Fruit fly (Drosophila melanogaster): Measurements from ENCODE around the gene CG9147.

CG9147 gene

DNA sequence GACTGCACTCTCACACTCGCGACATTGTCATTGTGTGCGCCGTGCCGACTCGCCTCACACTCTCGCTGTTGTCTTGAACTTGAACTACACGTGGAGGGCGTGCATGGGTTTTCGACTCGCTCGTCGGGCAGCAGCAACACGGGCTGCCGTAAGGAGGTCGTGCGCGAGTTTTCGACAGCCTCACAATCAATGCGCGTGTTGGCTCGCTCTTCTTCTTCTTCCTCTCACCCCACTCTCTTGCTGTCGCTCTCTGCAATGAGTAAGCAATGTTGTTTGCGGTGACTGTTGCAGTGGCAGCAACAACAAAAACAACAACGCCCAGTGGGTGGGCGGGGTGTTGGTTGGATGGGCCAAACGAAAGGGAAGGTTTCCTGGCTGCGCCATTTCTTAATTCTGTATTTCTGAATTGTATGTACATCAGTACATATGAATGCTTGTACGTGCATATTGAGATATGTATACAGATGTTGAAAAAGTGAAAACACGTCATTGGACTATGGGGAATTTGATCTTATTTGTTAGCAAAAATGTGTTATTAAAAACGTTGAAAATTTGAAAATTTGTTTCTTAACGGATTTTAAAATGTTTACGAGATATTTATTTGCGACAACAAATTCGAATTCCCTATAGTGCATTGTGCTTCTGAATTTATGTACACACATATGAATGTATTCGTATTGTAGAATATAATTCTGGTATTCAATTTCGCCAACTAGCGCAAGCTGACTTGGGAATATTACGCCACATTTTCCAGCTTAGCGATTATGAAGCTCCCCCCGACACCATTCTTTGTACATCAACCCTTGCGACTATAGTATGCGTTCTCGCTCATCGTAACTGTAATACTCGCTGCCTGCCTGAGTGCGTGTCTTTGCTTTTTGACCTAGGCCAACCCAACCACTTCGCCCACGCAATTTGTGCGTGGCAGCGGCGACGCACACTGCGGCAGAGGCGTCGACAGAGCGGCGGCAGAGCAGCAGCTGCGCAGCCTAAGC is 22.9 kb downstream of the CG9147 start (continued):
- TF ChIP-seq amos (GFP tag; IDR thresholded peaks at IDR 0.05; ENCODE audit: partially characterized antibody) (peak; percentile 42; the same call in 1 of the 2 replicates), CG32767 (GFP tag; IDR thresholded peaks at IDR 0.05) (peak; percentile 88), kah (GFP tag; optimal IDR thresholded peaks at IDR 0.05) (peak; percentile 47), sens (GFP tag) (peak; percentile 91), ERR (GFP tag; optimal IDR thresholded peaks at IDR 0.05) (peak; percentile 82), Hand (GFP tag; optimal IDR thresholded peaks at IDR 0.05) (peak; percentile 51), sug (tag; optimal IDR thresholded peaks at IDR 0.05) (peak; percentile 79), wor (GFP tag; IDR thresholded peaks at IDR 0.05) (no peak), gce (GFP tag; IDR thresholded peaks at IDR 0.05) (peak; percentile 77; the same call in 2 of the 3 replicates), CG17186 (GFP tag; optimal IDR thresholded peaks at IDR 0.05) (no peak), Lpt (GFP tag; optimal IDR thresholded peaks at IDR 0.05) (no peak), bbx (GFP tag; IDR thresholded peaks at IDR 0.05; ENCODE audit: partially characterized antibody) (peak; percentile 71), eve (GFP tag; optimal IDR thresholded peaks at IDR 0.05) (no peak), eyg (GFP tag; optimal IDR thresholded peaks at IDR 0.05) (no peak), cg (GFP tag; optimal IDR thresholded peaks at IDR 0.05) (peak; percentile 91), CG9817 (tag; optimal IDR thresholded peaks at IDR 0.05) (no peak), Dfd (GFP tag; optimal IDR thresholded peaks at IDR 0.05) (no peak), CG6689 (GFP tag; IDR thresholded peaks at IDR 0.05) (no peak), bcd (GFP tag; optimal IDR thresholded peaks at IDR 0.05) (peak; percentile 24), mam (GFP tag; optimal IDR thresholded peaks at IDR 0.05) (peak; percentile 40), Mrtf (GFP tag; IDR thresholded peaks at IDR 0.05) (no peak), CG8290 (GFP tag; optimal IDR thresholded peaks at IDR 0.05) (no peak), CG8290 (tag; optimal IDR thresholded peaks at IDR 0.05) (peak in 1 of 2 experiments; percentile 73), Neu2 (GFP tag; optimal IDR thresholded peaks at IDR 0.05; ENCODE audit: borderline replicate concordance) (no peak), ewg (GFP tag; optimal IDR thresholded peaks at IDR 0.05) (peak; percentile 63), CG15514 (GFP tag; optimal IDR thresholded peaks at IDR 0.05) (peak; percentile 7), chn (GFP tag; optimal IDR thresholded peaks at IDR 0.05) (peak; percentile 52), Dek (tag; optimal IDR thresholded peaks at IDR 0.05) (peak; percentile 5), Aef1 (GFP tag; IDR thresholded peaks at IDR 0.05) (peak; percentile 30; the same call in 1 of the 3 replicates), tap (tag; optimal IDR thresholded peaks at IDR 0.05) (peak; percentile 12), CG14014 (GFP tag; IDR thresholded peaks at IDR 0.05) (no peak), CG16815 (GFP tag; optimal IDR thresholded peaks at IDR 0.05) (peak; percentile 20), CG5180 (GFP tag; optimal IDR thresholded peaks at IDR 0.05) (peak; percentile 65), Dad (GFP tag; optimal IDR thresholded peaks at IDR 0.05) (no peak), HmgZ (tag; optimal IDR thresholded peaks at IDR 0.05) (peak; percentile 86), danr (GFP tag; IDR thresholded peaks at IDR 0.05) (no peak), vnd (GFP tag; IDR thresholded peaks at IDR 0.05; ENCODE audit: partially characterized antibody) (no peak), fru (optimal IDR thresholded peaks at IDR 0.05) (peak; percentile 66), Deaf1 (tag; optimal IDR thresholded peaks at IDR 0.05) (peak; percentile 90), CG13123 (GFP tag; optimal IDR thresholded peaks at IDR 0.05) (no peak), rib (GFP tag; IDR thresholded peaks at IDR 0.05) (peak; percentile 77), Dll (GFP tag; IDR thresholded peaks at IDR 0.05; ENCODE audit: partially characterized antibody) (peak; percentile 36; the same call in 1 of the 4 replicates), CG8944 (GFP tag; optimal IDR thresholded peaks at IDR 0.05) (no peak), Eip74EF (GFP tag; optimal IDR thresholded peaks at IDR 0.05) (peak in 1 of 2 experiments; percentile 45), ara (GFP tag; IDR thresholded peaks at IDR 0.05) (peak; percentile 57), CkIIα-i1 (GFP tag; IDR thresholded peaks at IDR 0.05) (no peak), kni (GFP tag; optimal IDR thresholded peaks at IDR 0.05) (peak; percentile 97), Taf1 (GFP tag; IDR thresholded peaks at IDR 0.05) (no peak), CG10321 (GFP tag; IDR thresholded peaks at IDR 0.05) (no peak)

Measured in whole organism, embryonic.